Fruit fly (Drosophila melanogaster) whole organism, embryonic: ENCODE results near the gene Pex3.

ENCODE experiments used
- CG33557 ChIP-seq: fragments of 200-800 bp; sonication (Bioruptor generic); optimal IDR thresholded peaks from 2 replicates; lab custom pipeline; 2019; ENCODE audit warnings: missing biosample characterization, mild to moderate bottlenecking, missing genetic modification characterization, moderate library complexity
- Ets97D ChIP-seq: fragments of 200-800 bp; sonication (Bioruptor generic); optimal IDR thresholded peaks from 3 replicates; lab custom pipeline; 2016; ENCODE audit warnings: missing biosample characterization, missing genetic modification characterization
- HmgD ChIP-seq: fragments of 200-800 bp; sonication (Bioruptor generic); optimal IDR thresholded peaks from 3 replicates; lab custom pipeline; 2016; ENCODE audit warnings: missing biosample characterization, missing genetic modification characterization
- Ptx1 ChIP-seq: fragments of 200-800 bp; sonication (Bioruptor generic); IDR thresholded peaks from 2 replicates; pipeline ENCODE4 v1.3.6; 2022; ENCODE audit warnings: missing biosample characterization, missing genetic modification characterization
- az2 ChIP-seq: fragments of 200-800 bp; sonication (Bioruptor generic); optimal IDR thresholded peaks from 3 replicates; lab custom pipeline; 2016; ENCODE audit warnings: missing biosample characterization, missing genetic modification characterization
- dmrt11E ChIP-seq: fragments of 200-800 bp; sonication (Bioruptor generic); optimal IDR thresholded peaks from 3 replicates; lab custom pipeline; 2018; ENCODE audit warnings: missing biosample characterization, mild to moderate bottlenecking, missing genetic modification characterization, moderate library complexity

dm6 chr3L:15143108-15143507 is 1.0 kb upstream of the Pex3 start:
- TF ChIP-seq Ets97D (GFP tag; lab: Kevin White, UChicago) = no peak
- TF ChIP-seq dmrt11E (tag; lab: Kevin White, UChicago) = no peak
- no peak for TF ChIP-seq HmgD (GFP tag; lab: Kevin White, UChicago)
- no peak for TF ChIP-seq CG33557
- no peak for TF ChIP-seq Ptx1
- TF ChIP-seq az2 = no peak
